Worm (Caenorhabditis elegans): ENCODE data around the gene F44A2.5.

Gene F44A2.5

DNA sequence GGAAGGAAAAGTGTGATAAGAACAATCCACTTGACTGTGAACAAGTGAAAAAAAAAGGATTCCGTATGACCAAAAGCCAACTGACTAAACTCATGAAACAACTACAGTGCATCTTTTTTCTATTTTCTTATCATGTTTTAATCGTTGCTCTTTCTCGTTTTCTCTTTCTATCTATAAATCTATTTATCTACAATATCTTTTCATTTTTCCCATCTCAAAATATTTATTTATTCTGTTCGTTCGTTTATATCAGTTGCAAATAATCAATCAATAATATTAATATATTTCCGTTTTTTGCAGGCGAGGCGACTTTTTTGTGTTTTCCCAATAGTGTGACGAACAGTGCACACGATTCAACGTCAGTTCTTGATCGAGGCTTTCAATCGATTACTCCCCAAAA lies at the start of gene F44A2.5:
F44A2.5 (plus strand) TSS at position 301 of the 400 bp plus-strand sequence.
- no peak for TF ChIP-seq ZK546.5 (tag; optimal IDR thresholded peaks at IDR 0.05)
- no peak for TF ChIP-seq egl-43 (GFP tag; IDR thresholded peaks at IDR 0.05)
- no peak for TF ChIP-seq spr-1 (tag; optimal IDR thresholded peaks at IDR 0.05)
- no peak for TF ChIP-seq fkh-10 (GFP tag; optimal IDR thresholded peaks at IDR 0.05)
- no peak for TF ChIP-seq jun-1 (tag; optimal IDR thresholded peaks at IDR 0.05)
- no peak for TF ChIP-seq daf-16 (GFP tag; optimal IDR thresholded peaks at IDR 0.05)
- TF ChIP-seq daf-16 (tag; optimal IDR thresholded peaks at IDR 0.05): no peak
- no peak for TF ChIP-seq pha-4 (GFP tag; IDR thresholded peaks at IDR 0.05)
- no peak for TF ChIP-seq pha-4 (tag; optimal IDR thresholded peaks at IDR 0.05)
- TF ChIP-seq php-3 (GFP tag; IDR thresholded peaks at IDR 0.05): no peak
- no peak for TF ChIP-seq snpc-4 (tag; optimal IDR thresholded peaks at IDR 0.05)

DNA sequence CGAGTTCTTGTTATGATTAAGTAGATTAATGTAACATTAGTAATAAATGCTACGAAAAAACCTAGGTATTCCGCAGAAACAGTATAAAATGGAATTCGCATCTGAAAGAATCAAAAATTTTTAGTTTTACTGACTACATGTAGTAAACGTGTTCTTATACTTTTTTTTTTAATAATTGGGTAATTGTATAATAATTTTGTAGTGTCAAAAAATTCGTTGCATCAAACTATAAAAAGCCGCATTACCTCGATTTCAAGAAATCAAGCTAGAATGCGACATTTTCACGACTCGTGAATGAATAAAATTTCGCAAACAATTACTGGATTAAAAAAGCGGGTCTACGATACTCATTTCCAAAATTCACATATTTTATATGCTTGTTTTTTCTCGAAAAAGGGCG lies 48.2 kb upstream of the F44A2.5 start, which contains the start of gene str-94:
str-94 (minus strand) TSS at position 101 of the 400 bp plus-strand sequence.
- TF ChIP-seq nhr-102 (tag; optimal IDR thresholded peaks at IDR 0.05): no peak
- TF ChIP-seq lin-38 (GFP tag; IDR thresholded peaks at IDR 0.05): no peak
- TF ChIP-seq aha-1 (tag): peak; percentile 39

DNA sequence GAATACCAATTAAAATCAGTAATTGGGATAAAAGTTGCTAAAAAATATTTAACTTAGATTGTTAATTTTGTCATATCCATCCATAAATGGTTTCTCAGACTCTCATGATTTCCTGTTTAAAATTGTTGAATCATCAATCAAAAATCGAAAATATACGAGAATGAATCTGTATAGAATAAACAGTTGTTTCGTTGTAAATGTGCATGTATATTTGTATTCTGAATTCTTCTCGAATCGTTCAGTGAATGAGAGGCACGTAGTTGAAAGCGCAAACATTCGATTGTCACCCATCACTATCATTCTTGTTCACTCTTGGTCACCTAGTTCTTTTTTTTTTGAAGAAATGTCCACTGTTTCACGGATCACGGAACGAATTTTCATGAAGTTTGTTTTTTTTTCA lies 47.5 kb upstream of the F44A2.5 start, which contains the start of gene ptd-2:
ptd-2 (plus strand) TSS at position 301 of the 400 bp plus-strand sequence.
- no peak for TF ChIP-seq nhr-25 (tag; optimal IDR thresholded peaks at IDR 0.05; ENCODE audit: borderline replicate concordance, insufficient read depth)
- TF ChIP-seq daf-8 (GFP tag; IDR thresholded peaks at IDR 0.05): no peak
- no peak for TF ChIP-seq R02D3.7 (tag; optimal IDR thresholded peaks at IDR 0.05)
- no peak for TF ChIP-seq zag-1 (tag; optimal IDR thresholded peaks at IDR 0.05)
- no peak for TF ChIP-seq unc-39 (tag; optimal IDR thresholded peaks at IDR 0.05)
- no peak for TF ChIP-seq Y48G9A.11 (GFP tag; IDR thresholded peaks at IDR 0.05)

DNA sequence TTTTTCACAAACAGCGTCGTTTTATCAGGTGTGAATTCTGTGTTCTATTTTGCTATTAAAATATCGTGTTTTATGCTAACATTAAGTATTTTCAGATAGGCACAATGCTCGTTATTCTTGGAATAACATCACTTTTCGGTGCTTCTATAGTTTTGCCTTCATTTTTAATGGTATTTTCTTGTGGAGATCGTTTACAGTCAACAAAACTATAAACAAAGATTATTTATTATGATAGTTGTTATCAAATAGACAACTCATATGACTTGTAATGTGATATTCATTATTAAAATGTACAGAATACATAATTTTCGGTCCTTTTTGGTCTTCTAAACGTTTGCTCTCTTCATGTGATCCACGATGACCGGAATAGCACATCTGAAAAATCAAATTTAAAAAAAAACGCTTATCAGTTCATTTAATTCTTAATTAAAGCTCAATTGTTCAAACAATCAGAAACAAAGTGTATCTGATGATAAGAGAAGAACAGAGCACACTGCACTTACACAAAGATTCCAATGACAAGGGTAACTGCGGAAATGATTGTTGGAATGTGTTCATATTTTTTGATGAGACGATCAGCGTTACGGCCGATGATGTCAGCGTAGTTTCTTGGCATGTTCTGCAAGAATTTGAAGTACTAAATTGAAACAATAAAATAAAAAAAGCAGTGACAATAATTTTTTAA lies 43.3 kb upstream of the F44A2.5 start, which contains the start of gene F07C3.9:
F07C3.9 (minus strand) TSS at position 635 of the 685 bp plus-strand sequence.
- no peak for TF ChIP-seq hmg-1.1 (GFP tag; IDR thresholded peaks at IDR 0.05)
- no peak for TF ChIP-seq lin-39 (tag; optimal IDR thresholded peaks at IDR 0.05)
- no peak for TF ChIP-seq F49E8.2 (tag; optimal IDR thresholded peaks at IDR 0.05; ENCODE audit: borderline replicate concordance)
- TF ChIP-seq nhr-76 (tag; optimal IDR thresholded peaks at IDR 0.05): no peak
- no peak for TF ChIP-seq T20F7.1 (GFP tag; optimal IDR thresholded peaks at IDR 0.05)
- TF ChIP-seq ztf-11 (tag; optimal IDR thresholded peaks at IDR 0.05): no peak
- TF ChIP-seq hlh-30 (tag; optimal IDR thresholded peaks at IDR 0.05; ENCODE audit: insufficient read depth): no peak
- no peak for TF ChIP-seq daf-16 (GFP tag; optimal IDR thresholded peaks at IDR 0.05)
- TF ChIP-seq daf-16 (tag; optimal IDR thresholded peaks at IDR 0.05): peak; percentile 91
- TF ChIP-seq ceh-28 (tag; optimal IDR thresholded peaks at IDR 0.05): no peak
- TF ChIP-seq T26A8.4 (GFP tag; IDR thresholded peaks at IDR 0.05): no peak
- TF ChIP-seq daf-12 (tag; optimal IDR thresholded peaks at IDR 0.05): no peak
- TF ChIP-seq dmd-8 (GFP tag; IDR thresholded peaks at IDR 0.05): no peak
- no peak for TF ChIP-seq spr-3 (GFP tag; optimal IDR thresholded peaks at IDR 0.05)
- TF ChIP-seq fos-1 (tag; optimal IDR thresholded peaks at IDR 0.05): no peak
- TF ChIP-seq ctbp-1 (GFP tag; IDR thresholded peaks at IDR 0.05): no peak
- TF ChIP-seq pha-4 (GFP tag; IDR thresholded peaks at IDR 0.05): no peak
- TF ChIP-seq pha-4 (tag; optimal IDR thresholded peaks at IDR 0.05): no peak
- no peak for TF ChIP-seq madf-5 (GFP tag; IDR thresholded peaks at IDR 0.05)
- peak in 1 of 2 experiments; percentile 26 for TF ChIP-seq lsy-2 (tag; optimal IDR thresholded peaks at IDR 0.05)
- TF ChIP-seq R02D3.7 (tag; optimal IDR thresholded peaks at IDR 0.05): no peak
- TF ChIP-seq saeg-2 (GFP tag; IDR thresholded peaks at IDR 0.05): no peak
- no peak for TF ChIP-seq lim-7 (GFP tag; IDR thresholded peaks at IDR 0.05)
- TF ChIP-seq nhr-10 (tag; optimal IDR thresholded peaks at IDR 0.05): no peak
- no peak for TF ChIP-seq ceh-82 (tag; optimal IDR thresholded peaks at IDR 0.05)
- no peak for TF ChIP-seq aly-2 (tag; optimal IDR thresholded peaks at IDR 0.05)
- no peak for TF ChIP-seq F26F4.8 (GFP tag; conservative IDR thresholded peaks at IDR 0.05)
- TF ChIP-seq pqm-1 (tag; optimal IDR thresholded peaks at IDR 0.05): peak; percentile 82
- TF ChIP-seq nhr-25 (tag; optimal IDR thresholded peaks at IDR 0.05; ENCODE audit: borderline replicate concordance, insufficient read depth): no peak
- TF ChIP-seq zag-1 (tag; optimal IDR thresholded peaks at IDR 0.05): no peak
- TF ChIP-seq ZK337.2 (GFP tag; IDR thresholded peaks at IDR 0.05): no peak
- no peak for TF ChIP-seq jun-1 (tag; optimal IDR thresholded peaks at IDR 0.05)
- TF ChIP-seq hlh-11 (tag; optimal IDR thresholded peaks at IDR 0.05): peak; percentile 48
- TF ChIP-seq ZK546.5 (tag; optimal IDR thresholded peaks at IDR 0.05): no peak

Data from whole organism, L4 larva.